Worm (Caenorhabditis elegans) whole organism, L4 larva: ENCODE results near the gene lem-2.

Experiments
- F10B5.3 ChIP-seq: sonication (generic microtip); optimal IDR thresholded peaks from 2 replicates; lab custom pipeline; 2016; ENCODE audit warnings: mild to moderate bottlenecking, missing genetic modification characterization, missing compliant biosample characterization
- F37D6.2 ChIP-seq: sonication (generic microtip); optimal IDR thresholded peaks from 2 replicates; lab custom pipeline; 2016; ENCODE audit warnings: mild to moderate bottlenecking, missing genetic modification characterization, missing compliant biosample characterization
- F49E8.2 ChIP-seq: sonication (generic microtip); optimal IDR thresholded peaks from 2 replicates; lab custom pipeline; 2016; ENCODE audit warnings: missing compliant biosample characterization, mild to moderate bottlenecking, missing genetic modification characterization, borderline replicate concordance
- R02D3.7 ChIP-seq: fragments of 150-350 bp; sonication (generic microtip); optimal IDR thresholded peaks from 3 replicates; lab custom pipeline; 2014; ENCODE audit warnings: missing biosample characterization, missing genetic modification characterization
- T20F7.1 ChIP-seq: fragments of 200-800 bp; sonication (Bioruptor generic); optimal IDR thresholded peaks from 2 replicates; lab custom pipeline; 2018; ENCODE audit warnings: mild to moderate bottlenecking, missing genetic modification characterization, missing compliant biosample characterization
- Y105C5A.15 ChIP-seq: fragments of 200-800 bp; sonication (Bioruptor generic); IDR thresholded peaks from 2 replicates; pipeline ENCODE4 v1.3.6; 2022; ENCODE audit warnings: missing genetic modification characterization, missing compliant biosample characterization
- Y48G9A.11 ChIP-seq: fragments of 200-800 bp; sonication (Bioruptor generic); IDR thresholded peaks from 2 replicates; pipeline ENCODE4 v1.3.6; 2022; ENCODE audit warnings: missing genetic modification reagents, missing genetic modification characterization, missing compliant biosample characterization
- ZK337.2 ChIP-seq: fragments of 200-800 bp; sonication (Bioruptor generic); IDR thresholded peaks from 2 replicates; pipeline ENCODE4 v1.3.6; 2022; ENCODE audit warnings: missing genetic modification reagents, missing genetic modification characterization, missing compliant biosample characterization
- ZK546.5 ChIP-seq, 2 experiments: sonication (generic microtip); optimal IDR thresholded peaks; 2 replicates each; lab custom pipeline; 2017; ENCODE audit warnings: missing biosample characterization in 2 of 2, missing genetic modification characterization in 2 of 2
- arid-1 ChIP-seq: fragments of 200-800 bp; sonication (Bioruptor generic); conservative IDR thresholded peaks from 2 replicates; pipeline ENCODE4 v1.3.6; 2022; ENCODE audit warnings: missing genetic modification reagents, missing genetic modification characterization, missing compliant biosample characterization
- attf-4 ChIP-seq: sonication (generic microtip); optimal IDR thresholded peaks from 3 replicates; lab custom pipeline; 2017; ENCODE audit warnings: missing biosample characterization, missing genetic modification characterization
- ceh-28 ChIP-seq: fragments of 150-350 bp; optimal IDR thresholded peaks from 2 replicates; lab custom pipeline; 2014; ENCODE audit warnings: missing biosample characterization, missing genetic modification reagents, missing genetic modification characterization
- ceh-44 ChIP-seq: fragments of 200-800 bp; sonication (Bioruptor generic); IDR thresholded peaks from 2 replicates; pipeline ENCODE4 v1.3.6; 2022; ENCODE audit warnings: missing genetic modification reagents, missing genetic modification characterization, missing compliant biosample characterization
- ceh-82 ChIP-seq: sonication (generic microtip); optimal IDR thresholded peaks from 2 replicates; lab custom pipeline; 2017; ENCODE audit warnings: missing biosample characterization, missing genetic modification characterization
- egl-43 ChIP-seq: fragments of 200-800 bp; sonication (Bioruptor generic); IDR thresholded peaks from 2 replicates; pipeline ENCODE4 v1.3.6; 2022; ENCODE audit warnings: missing genetic modification reagents, missing genetic modification characterization, missing compliant biosample characterization
- fkh-10 ChIP-seq: fragments of 150-350 bp; optimal IDR thresholded peaks from 2 replicates; lab custom pipeline; 2014; ENCODE audit warnings: missing biosample characterization, missing genetic modification reagents, missing genetic modification characterization
- fos-1 ChIP-seq: fragments of 150-350 bp; optimal IDR thresholded peaks from 2 replicates; lab custom pipeline; 2014; ENCODE audit warnings: missing biosample characterization, missing genetic modification characterization
- gei-8 ChIP-seq: fragments of 200-800 bp; sonication (Bioruptor generic); optimal IDR thresholded peaks from 2 replicates; lab custom pipeline; 2018; ENCODE audit warnings: mild to moderate bottlenecking, missing genetic modification characterization, missing compliant biosample characterization
- hif-1 ChIP-seq, 2 experiments: sonication (generic microtip); optimal IDR thresholded peaks; 2 replicates each; lab custom pipeline; 2016 to 2017; ENCODE audit warnings: missing compliant biosample characterization in 2 of 2, missing genetic modification characterization in 2 of 2, missing genetic modification reagents in 2 of 2, missing genotype in 2 of 2, mild to moderate bottlenecking in 1 of 2
- hlh-30 ChIP-seq: sonication (generic microtip); optimal IDR thresholded peaks from 2 replicates; lab custom pipeline; 2017; ENCODE audit warnings: antibody characterized with exemption, mild to moderate bottlenecking, missing genetic modification characterization, missing compliant biosample characterization; ENCODE audit not compliant: insufficient read depth
- hmg-1.1 ChIP-seq: fragments of 200-800 bp; sonication (Bioruptor generic); IDR thresholded peaks from 2 replicates; pipeline ENCODE4 v1.3.6; 2022; ENCODE audit warnings: missing genetic modification reagents, missing genetic modification characterization, missing compliant biosample characterization
- jun-1 ChIP-seq: fragments of 150-350 bp; optimal IDR thresholded peaks from 2 replicates; lab custom pipeline; 2014; ENCODE audit warnings: missing biosample characterization, missing genetic modification reagents, missing genetic modification characterization
- lin-1 ChIP-seq: fragments of 200-800 bp; sonication (Bioruptor generic); IDR thresholded peaks from 2 replicates; pipeline ENCODE4 v1.3.6; 2022; ENCODE audit warnings: missing genetic modification reagents, missing genetic modification characterization, missing compliant biosample characterization
- lin-13 ChIP-seq: fragments of 150-350 bp; optimal IDR thresholded peaks from 2 replicates; lab custom pipeline; 2014; ENCODE audit warnings: missing biosample characterization, missing genetic modification reagents, missing genetic modification characterization
- lin-15B ChIP-seq: fragments of 150-350 bp; sonication (generic microtip); optimal IDR thresholded peaks from 3 replicates; lab custom pipeline; 2014; ENCODE audit warnings: missing biosample characterization, missing genetic modification characterization
- lsy-2 ChIP-seq, 2 experiments: fragments of 150-350 bp in 1 of 2; sonication (generic microtip) in 1 of 2; optimal IDR thresholded peaks; 2 replicates each; lab custom pipeline; 2014 to 2017; ENCODE audit warnings: missing biosample characterization in 2 of 2, missing genetic modification characterization in 2 of 2
- madf-5 ChIP-seq, 2 experiments: fragments of 200-800 bp; sonication (Bioruptor generic); IDR thresholded peaks; 2 replicates each; pipeline ENCODE4 v1.3.6; 2022; ENCODE audit warnings: missing compliant biosample characterization in 2 of 2, missing genetic modification characterization in 2 of 2
- mdl-1 ChIP-seq, 2 experiments: fragments of 150-350 bp in 1 of 2; sonication (generic microtip) in 1 of 2; optimal IDR thresholded peaks; 2 replicates each; lab custom pipeline; 2014 to 2017; ENCODE audit warnings: missing biosample characterization in 2 of 2, missing genetic modification characterization in 2 of 2
- mep-1 ChIP-seq: fragments of 150-350 bp; sonication (generic microtip); optimal IDR thresholded peaks from 3 replicates; lab custom pipeline; 2014; ENCODE audit warnings: missing biosample characterization, missing genetic modification characterization
- mxl-2 ChIP-seq: fragments of 200-800 bp; sonication (Bioruptor generic); conservative IDR thresholded peaks from 2 replicates; pipeline ENCODE4 v1.3.6; 2022; ENCODE audit warnings: missing genetic modification reagents, missing genetic modification characterization, missing compliant biosample characterization
- mxl-3 ChIP-seq: fragments of 200-800 bp; sonication (Bioruptor generic); optimal IDR thresholded peaks from 2 replicates; lab custom pipeline; 2018; ENCODE audit warnings: mild to moderate bottlenecking, missing genetic modification characterization, missing compliant biosample characterization
- nhr-102 ChIP-seq: sonication (generic microtip); optimal IDR thresholded peaks from 2 replicates; lab custom pipeline; 2016; ENCODE audit warnings: mild to moderate bottlenecking, missing genetic modification characterization, moderate library complexity, missing compliant biosample characterization
- nhr-11 ChIP-seq: fragments of 150-350 bp; optimal IDR thresholded peaks from 2 replicates; lab custom pipeline; 2014; ENCODE audit warnings: missing biosample characterization, missing genetic modification characterization
- nhr-25 ChIP-seq: sonication (generic microtip); optimal IDR thresholded peaks from 2 replicates; lab custom pipeline; 2017; ENCODE audit warnings: missing genetic modification characterization, mild to moderate bottlenecking, missing compliant biosample characterization, antibody characterized with exemption, moderate library complexity, borderline replicate concordance; ENCODE audit not compliant: insufficient read depth
- nhr-28 ChIP-seq: fragments of 150-350 bp; optimal IDR thresholded peaks from 2 replicates; lab custom pipeline; 2014; ENCODE audit warnings: missing biosample characterization, missing genetic modification characterization
- nhr-41 ChIP-seq: fragments of 200-800 bp; sonication (Bioruptor generic); IDR thresholded peaks from 2 replicates; pipeline ENCODE4 v1.3.6; 2022; ENCODE audit warnings: missing genetic modification reagents, missing genetic modification characterization, missing compliant biosample characterization
- nhr-42 ChIP-seq: fragments of 200-800 bp; sonication (Bioruptor generic); IDR thresholded peaks from 2 replicates; pipeline ENCODE4 v1.3.6; 2022; ENCODE audit warnings: missing genetic modification characterization, missing compliant biosample characterization
- nhr-48 ChIP-seq: sonication (generic microtip); optimal IDR thresholded peaks from 2 replicates; lab custom pipeline; 2016; ENCODE audit warnings: mild to moderate bottlenecking, missing genetic modification characterization, missing compliant biosample characterization
- nhr-76 ChIP-seq: fragments of 150-350 bp; optimal IDR thresholded peaks from 2 replicates; lab custom pipeline; 2014; ENCODE audit warnings: missing biosample characterization, missing genetic modification characterization
- nhr-77 ChIP-seq: fragments of 150-350 bp; optimal IDR thresholded peaks from 2 replicates; lab custom pipeline; 2014; ENCODE audit warnings: missing biosample characterization, missing genetic modification characterization
- pqm-1 ChIP-seq: sonication (generic microtip); optimal IDR thresholded peaks from 2 replicates; lab custom pipeline; 2017; ENCODE audit warnings: missing biosample characterization, missing genetic modification characterization
- saeg-2 ChIP-seq: fragments of 200-800 bp; sonication (Bioruptor generic); IDR thresholded peaks from 2 replicates; pipeline ENCODE4 v1.3.6; 2022; ENCODE audit warnings: missing genetic modification reagents, missing genetic modification characterization, missing compliant biosample characterization
- set-16 ChIP-seq: fragments of 200-800 bp; sonication (Bioruptor generic); IDR thresholded peaks from 2 replicates; pipeline ENCODE4 v1.3.6; 2022; ENCODE audit warnings: missing genetic modification reagents, missing genetic modification characterization, missing compliant biosample characterization
- skn-1 ChIP-seq: fragments of 150-350 bp; optimal IDR thresholded peaks from 2 replicates; lab custom pipeline; 2014; ENCODE audit warnings: missing biosample characterization, missing genetic modification characterization
- spr-1 ChIP-seq: sonication (generic microtip); optimal IDR thresholded peaks from 2 replicates; lab custom pipeline; 2016; ENCODE audit warnings: mild to moderate bottlenecking, missing genetic modification characterization, missing compliant biosample characterization
- spr-3 ChIP-seq: fragments of 200-800 bp; sonication (Bioruptor generic); optimal IDR thresholded peaks from 2 replicates; lab custom pipeline; 2018; ENCODE audit warnings: mild to moderate bottlenecking, missing genetic modification characterization, missing compliant biosample characterization
- tra-1 ChIP-seq: fragments of 200-800 bp; sonication (Bioruptor generic); IDR thresholded peaks from 2 replicates; pipeline ENCODE4 v1.3.6; 2022; ENCODE audit warnings: missing genetic modification reagents, missing genetic modification characterization, missing compliant biosample characterization
- unc-62 ChIP-seq, 3 experiments: fragments of 150-350 bp in 1 of 3; sonication (generic microtip); optimal IDR thresholded peaks in 2 of 3; peaks in 1 of 3; 1 replicate in 1 of 3; 2 replicates in 2 of 3; lab custom pipeline; 2014 to 2017; ENCODE audit warnings: missing biosample characterization in 3 of 3, missing genetic modification characterization in 3 of 3, missing genetic modification reagents in 3 of 3, missing genotype in 1 of 3
- zag-1 ChIP-seq: fragments of 150-350 bp; optimal IDR thresholded peaks from 2 replicates; lab custom pipeline; 2014; ENCODE audit warnings: missing biosample characterization, missing genetic modification characterization
- zfp-2 ChIP-seq: sonication (generic microtip); optimal IDR thresholded peaks from 2 replicates; lab custom pipeline; 2016; ENCODE audit warnings: mild to moderate bottlenecking, missing genetic modification characterization, missing compliant biosample characterization
- zfp-3 ChIP-seq: fragments of 200-800 bp; sonication (Bioruptor generic); conservative IDR thresholded peaks from 2 replicates; pipeline ENCODE4 v1.3.6; 2022; ENCODE audit warnings: missing genetic modification reagents, missing genetic modification characterization, missing compliant biosample characterization

Gene lem-2

DNA sequence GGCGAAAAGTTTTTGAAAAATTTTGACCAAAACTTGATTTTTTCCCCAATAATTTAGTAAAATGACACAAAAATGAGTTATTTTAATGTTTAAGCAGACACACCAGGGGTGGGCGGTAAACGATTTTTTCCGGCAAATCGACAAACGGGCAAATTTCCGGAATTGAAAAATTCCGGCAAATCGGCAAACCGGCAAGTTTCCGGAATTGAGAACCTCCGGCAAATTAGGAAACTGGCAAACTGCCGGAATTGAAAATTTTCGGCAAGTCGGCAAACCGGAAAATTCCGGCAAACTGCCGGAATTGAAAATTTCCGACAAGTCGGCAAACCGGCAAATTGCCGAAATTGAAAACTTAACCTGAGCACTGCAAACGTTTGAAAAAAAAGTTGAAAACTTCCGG is 30.5 kb upstream of the lem-2 start (continued):
- TF ChIP-seq ZK546.5 (tag; optimal IDR thresholded peaks at IDR 0.05; lab: Kevin White, UChicago), result no peak
- TF ChIP-seq lin-1 (GFP tag; lab: Robert Waterston, UW), result no peak
- no peak for TF ChIP-seq attf-4 (tag; lab: Kevin White, UChicago)
- TF ChIP-seq nhr-77 (tag; lab: Kevin White, UChicago), result no peak
- TF ChIP-seq mxl-2, result no peak
- TF ChIP-seq arid-1 (GFP tag; lab: Robert Waterston, UW), result 0 out of 2 replicates have a peak, but pooled peaks have one; percentile 15
- TF ChIP-seq hif-1 (tag; optimal IDR thresholded peaks at IDR 0.05; lab: Kevin White, UChicago), result no peak
- no peak for TF ChIP-seq Y48G9A.11 (GFP tag; lab: Robert Waterston, UW)
- no peak for TF ChIP-seq zfp-3
- TF ChIP-seq F10B5.3 (tag; lab: Kevin White, UChicago), result no peak
- no peak for TF ChIP-seq F49E8.2 (tag; lab: Kevin White, UChicago)
- no peak for TF ChIP-seq unc-62 (GFP tag; optimal IDR thresholded peaks at IDR 0.05 in 1 of 2; lab: Kevin White, UChicago)
- no peak for TF ChIP-seq unc-62 (tag; optimal IDR thresholded peaks at IDR 0.05; lab: Kevin White, UChicago)
- TF ChIP-seq nhr-42, result peak; percentile 47; the same call in 1 of the 2 replicates
- no peak for TF ChIP-seq T20F7.1 (GFP tag; lab: Kevin White, UChicago)
- no peak for TF ChIP-seq jun-1 (tag; lab: Kevin White, UChicago)
- TF ChIP-seq nhr-25 (tag; lab: Kevin White, UChicago), result no peak
- no peak for TF ChIP-seq nhr-41
- no peak for TF ChIP-seq ZK337.2 (GFP tag; lab: Robert Waterston, UW)
- TF ChIP-seq fos-1 (tag; lab: Kevin White, UChicago), result no peak
- no peak for TF ChIP-seq pqm-1 (tag; lab: Kevin White, UChicago)
- no peak for TF ChIP-seq fkh-10 (GFP tag; lab: Kevin White, UChicago)
- no peak for TF ChIP-seq lin-13 (GFP tag; lab: Kevin White, UChicago)
- TF ChIP-seq zag-1 (tag; lab: Kevin White, UChicago), result no peak
- no peak for TF ChIP-seq ceh-82 (tag; lab: Kevin White, UChicago)
- no peak for TF ChIP-seq Y105C5A.15 (GFP tag; lab: Robert Waterston, UW)
- TF ChIP-seq lsy-2 (tag; optimal IDR thresholded peaks at IDR 0.05; lab: Kevin White, UChicago), result no peak
- no peak for TF ChIP-seq F37D6.2
- no peak for TF ChIP-seq ceh-28
- TF ChIP-seq mxl-3 (GFP tag; lab: Kevin White, UChicago), result no peak
- TF ChIP-seq zfp-2 (tag; lab: Kevin White, UChicago), result no peak
- TF ChIP-seq madf-5 (GFP tag; IDR thresholded peaks at IDR 0.05; lab: Robert Waterston, UW), result peak in 1 of 2 experiments; percentile 76; a peak in 2 of 4 replicates
- TF ChIP-seq nhr-76 (tag; lab: Kevin White, UChicago), result no peak
- TF ChIP-seq nhr-48, result no peak
- TF ChIP-seq ceh-44 (GFP tag; lab: Robert Waterston, UW), result no peak
- no peak for TF ChIP-seq skn-1 (tag; lab: Kevin White, UChicago)
- no peak for TF ChIP-seq nhr-11 (tag; lab: Kevin White, UChicago)
- no peak for TF ChIP-seq mep-1 (tag; lab: Kevin White, UChicago)
- no peak for TF ChIP-seq spr-3 (GFP tag; lab: Kevin White, UChicago)
- no peak for TF ChIP-seq mdl-1 (tag; optimal IDR thresholded peaks at IDR 0.05; lab: Kevin White, UChicago)
- TF ChIP-seq lin-15B (tag; lab: Kevin White, UChicago), result no peak
- TF ChIP-seq gei-8 (GFP tag; lab: Kevin White, UChicago), result no peak
- peak; percentile 11; the same call in 1 of the 2 replicates for TF ChIP-seq set-16 (GFP tag; lab: Robert Waterston, UW)
- TF ChIP-seq egl-43 (GFP tag; lab: Robert Waterston, UW), result no peak
- peak; percentile 13 for TF ChIP-seq nhr-102
- no peak for TF ChIP-seq R02D3.7 (tag; lab: Kevin White, UChicago)
- 0 out of 2 replicates have a peak, but pooled peaks have one; percentile 12 for TF ChIP-seq hmg-1.1 (GFP tag; lab: Robert Waterston, UW)
- peak; percentile 45; the same call in 1 of the 2 replicates for TF ChIP-seq tra-1 (GFP tag; lab: Robert Waterston, UW)
- TF ChIP-seq nhr-28, result no peak
- no peak for TF ChIP-seq spr-1 (tag; lab: Kevin White, UChicago)
- TF ChIP-seq hlh-30 (tag; lab: Kevin White, UChicago), result no peak
- TF ChIP-seq saeg-2 (GFP tag; lab: Robert Waterston, UW), result no peak
